Worm (Caenorhabditis elegans): ENCODE measurements around the gene grl-30.
"Not testable (repeated sequence)": the region's sequence is repeated elsewhere in the genome, so short reads cannot be mapped to it uniquely, and the experiment has no call there.

grl-30 gene

DNA sequence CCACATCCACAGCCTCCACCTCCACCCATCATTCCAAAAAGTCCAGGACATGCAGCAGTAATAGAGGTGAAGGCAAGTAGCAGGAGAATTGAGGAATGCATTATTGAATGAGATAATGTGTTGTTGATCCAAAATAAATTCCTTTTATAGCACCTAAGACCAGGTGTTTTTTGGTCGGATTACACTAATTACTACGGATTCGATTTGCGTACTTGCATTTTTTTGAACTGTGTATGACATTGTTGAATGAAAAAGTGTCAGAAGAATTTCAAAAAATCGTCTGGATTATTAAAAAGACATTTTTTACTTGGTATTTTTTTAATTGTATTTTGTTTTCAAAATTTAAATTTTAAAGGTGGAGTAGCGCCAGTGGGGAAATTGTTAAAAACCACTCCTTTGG, 4.3 kb upstream of the grl-30 start, which contains the start of gene grl-28:
Gene grl-28, minus strand, starts transcription at position 101 of the 400 bp plus-strand sequence.
- TF ChIP-seq hmbx-1 (tag; optimal IDR thresholded peaks at IDR 0.05) (no peak), aly-1 (tag; optimal IDR thresholded peaks at IDR 0.05) (no peak), hnd-1 (tag; optimal IDR thresholded peaks at IDR 0.05) (no peak), hmg-4 (GFP tag; optimal IDR thresholded peaks at IDR 0.05) (no peak), ceh-36 (tag; optimal IDR thresholded peaks at IDR 0.05) (no peak), ama-1 (optimal IDR thresholded peaks at IDR 0.05) (no peak), tbx-37 (GFP tag; conservative IDR thresholded peaks at IDR 0.05) (no peak), F13C5.2 (tag; optimal IDR thresholded peaks at IDR 0.05) (no peak), ets-7 (tag; optimal IDR thresholded peaks at IDR 0.05) (no peak), sea-1 (GFP tag; conservative IDR thresholded peaks at IDR 0.05) (no peak), pes-1 (GFP tag; IDR thresholded peaks at IDR 0.05) (no peak), B0310.2 (tag; optimal IDR thresholded peaks at IDR 0.05) (no peak)

DNA sequence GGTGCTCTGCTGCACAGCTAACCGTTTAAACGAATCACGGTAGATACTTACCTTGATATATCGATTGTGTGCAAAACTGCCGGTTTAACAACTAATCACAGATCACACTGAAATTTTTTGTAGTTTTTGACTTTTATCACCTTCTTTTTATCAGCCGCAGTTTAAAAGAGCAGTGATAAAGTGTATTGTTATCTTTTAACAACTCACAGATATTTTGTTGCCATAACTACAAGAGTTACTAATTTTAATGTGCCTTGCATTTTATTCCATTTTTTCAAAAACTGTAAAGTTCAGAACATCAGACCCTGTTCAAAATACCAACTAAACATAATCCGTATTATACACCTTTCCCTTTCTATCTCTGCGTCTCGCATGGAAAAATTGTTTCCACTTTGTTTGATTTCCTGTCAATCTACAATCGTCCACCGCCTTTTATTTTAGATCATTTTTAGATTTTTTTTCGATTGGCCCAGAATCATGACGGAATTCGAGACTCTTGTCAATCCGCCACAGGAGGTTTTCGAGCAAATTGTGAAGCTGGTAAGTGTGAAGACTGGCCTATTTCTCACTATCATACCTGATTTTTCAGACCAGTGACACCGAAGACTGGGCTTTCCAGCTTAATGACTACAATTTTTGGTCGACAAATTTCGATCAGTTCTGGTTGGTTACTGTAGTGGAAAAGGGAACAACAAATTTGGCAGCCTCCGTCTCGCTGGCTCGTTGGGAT, 3.2 kb upstream of the grl-30 start, which contains the start of gene T24A6.20:
Gene T24A6.20, plus strand, starts transcription at position 395 of the 730 bp plus-strand sequence.
- no peak for TF ChIP-seq ceh-13 (GFP tag; optimal IDR thresholded peaks at IDR 0.05)
- no peak for TF ChIP-seq sea-1 (GFP tag; conservative IDR thresholded peaks at IDR 0.05)
- no peak for TF ChIP-seq aly-1 (tag; optimal IDR thresholded peaks at IDR 0.05)
- TF ChIP-seq flt-1 (GFP tag; IDR thresholded peaks at IDR 0.05): no peak

DNA sequence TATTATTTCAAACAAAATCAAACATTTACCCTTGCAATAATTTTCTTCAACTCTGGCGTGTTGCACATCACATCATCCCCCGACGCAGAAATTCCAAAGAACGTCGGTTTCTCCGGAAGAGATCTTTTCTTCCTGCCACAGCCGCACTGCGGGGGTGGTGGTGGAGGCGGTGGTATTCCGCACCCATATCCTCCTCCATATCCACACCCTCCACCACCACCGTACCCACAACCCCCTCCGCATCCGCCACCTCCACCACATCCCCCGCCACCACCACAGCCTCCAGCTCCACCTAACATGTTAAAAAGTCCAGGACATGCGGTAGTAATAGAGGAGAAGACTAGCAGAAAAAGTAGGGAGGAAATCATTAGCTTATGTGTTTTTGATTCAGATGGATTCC, 1.2 kb upstream of the grl-30 start, which contains the start of gene grl-29:
Gene grl-29, minus strand, starts transcription at position 368 of the 400 bp plus-strand sequence.
- no peak for TF ChIP-seq hnd-1 (tag; optimal IDR thresholded peaks at IDR 0.05)
- TF ChIP-seq tbx-11 (GFP tag; IDR thresholded peaks at IDR 0.05): no peak

DNA sequence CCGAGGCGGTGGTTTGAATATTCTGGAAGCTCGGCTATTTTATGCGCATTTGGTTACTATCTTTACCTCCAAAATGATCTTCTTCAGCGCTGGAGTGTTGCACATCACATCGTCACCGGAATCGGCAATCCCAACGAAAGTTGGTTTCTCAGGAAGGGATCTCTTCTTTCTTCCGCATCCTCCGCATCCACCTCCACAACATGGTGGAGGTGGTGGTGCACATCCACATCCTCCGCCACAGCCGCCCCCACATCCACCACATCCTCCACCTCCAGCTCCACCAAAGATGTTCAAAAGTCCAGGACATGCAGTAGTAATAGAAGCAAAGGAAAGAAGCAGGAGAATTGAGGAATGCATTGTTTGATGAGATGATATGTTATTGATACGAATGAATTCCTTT, 1.3 kb downstream of the grl-30 start, which contains the start of gene grl-31:
Gene grl-31, minus strand, starts transcription at position 357 of the 400 bp plus-strand sequence.
- TF ChIP-seq tbx-11 (GFP tag; IDR thresholded peaks at IDR 0.05) (no peak), ama-1 (optimal IDR thresholded peaks at IDR 0.05) (no peak), tra-4 (tag; optimal IDR thresholded peaks at IDR 0.05) (no peak), F13C5.2 (tag; optimal IDR thresholded peaks at IDR 0.05) (no peak), ceh-13 (GFP tag; optimal IDR thresholded peaks at IDR 0.05) (no peak), sea-1 (GFP tag; conservative IDR thresholded peaks at IDR 0.05) (no peak), hmg-4 (GFP tag; optimal IDR thresholded peaks at IDR 0.05) (no peak), ets-7 (tag; optimal IDR thresholded peaks at IDR 0.05) (no peak), flt-1 (GFP tag; IDR thresholded peaks at IDR 0.05) (no peak), aly-1 (tag; optimal IDR thresholded peaks at IDR 0.05) (no peak), hmbx-1 (tag; optimal IDR thresholded peaks at IDR 0.05) (no peak), hnd-1 (tag; optimal IDR thresholded peaks at IDR 0.05) (no peak), B0310.2 (tag; optimal IDR thresholded peaks at IDR 0.05) (no peak), pes-1 (GFP tag; IDR thresholded peaks at IDR 0.05) (no peak), tbx-37 (GFP tag; conservative IDR thresholded peaks at IDR 0.05) (no peak), scrt-1 (GFP tag; IDR thresholded peaks at IDR 0.05) (no peak), ceh-36 (tag; optimal IDR thresholded peaks at IDR 0.05) (no peak)

DNA sequence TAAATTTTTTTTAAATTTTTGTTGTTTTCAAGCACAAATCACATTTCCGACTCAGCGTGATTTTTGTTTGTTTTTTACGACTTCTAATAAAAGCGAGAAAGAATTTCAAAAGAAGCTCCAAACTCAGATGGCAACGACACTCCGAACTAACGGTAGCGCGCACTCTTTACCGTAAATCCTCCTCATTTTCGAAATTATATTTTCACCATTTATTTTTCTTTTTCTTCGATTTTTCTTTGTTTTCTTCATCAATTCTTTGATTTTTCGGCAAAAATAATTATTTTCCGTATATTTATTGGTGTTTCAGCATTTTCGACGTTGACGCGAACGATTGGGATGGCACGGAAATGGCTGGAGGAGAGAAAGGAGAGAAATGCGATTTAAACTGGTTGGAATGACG, 2.7 kb downstream of the grl-30 start, which contains the start of gene T24A6.1:
Gene T24A6.1, plus strand, starts transcription at position 301 of the 400 bp plus-strand sequence.
- TF ChIP-seq aly-1 (tag; optimal IDR thresholded peaks at IDR 0.05); ceh-13 (GFP tag; optimal IDR thresholded peaks at IDR 0.05); F13C5.2 (tag; optimal IDR thresholded peaks at IDR 0.05): not testable (repeated sequence)

DNA sequence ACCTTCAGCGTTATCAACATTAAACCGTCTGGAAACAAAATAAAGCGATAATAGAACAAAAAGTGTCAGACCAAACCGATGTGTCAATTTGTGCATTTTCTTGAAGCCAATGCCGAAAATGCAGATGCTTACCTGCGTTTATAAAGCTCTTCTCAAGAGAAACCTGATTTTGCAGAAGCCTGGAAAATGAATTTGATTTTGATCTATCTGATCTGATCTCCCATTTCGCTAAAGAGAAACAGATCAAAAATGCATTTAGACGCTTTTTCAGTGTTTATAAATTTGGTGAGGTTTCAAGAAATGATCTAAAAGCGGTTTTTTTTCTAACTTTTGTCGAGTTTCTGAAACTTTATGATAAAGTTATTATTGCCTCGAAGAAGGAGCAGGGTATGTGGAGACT, 6.7 kb downstream of the grl-30 start, which contains the start of gene T24A6.16:
Gene T24A6.16, minus strand, starts transcription at position 101 of the 400 bp plus-strand sequence.
- TF ChIP-seq scrt-1 (GFP tag; IDR thresholded peaks at IDR 0.05); tbx-11 (GFP tag; IDR thresholded peaks at IDR 0.05); hnd-1 (tag; optimal IDR thresholded peaks at IDR 0.05): not testable (repeated sequence)

DNA sequence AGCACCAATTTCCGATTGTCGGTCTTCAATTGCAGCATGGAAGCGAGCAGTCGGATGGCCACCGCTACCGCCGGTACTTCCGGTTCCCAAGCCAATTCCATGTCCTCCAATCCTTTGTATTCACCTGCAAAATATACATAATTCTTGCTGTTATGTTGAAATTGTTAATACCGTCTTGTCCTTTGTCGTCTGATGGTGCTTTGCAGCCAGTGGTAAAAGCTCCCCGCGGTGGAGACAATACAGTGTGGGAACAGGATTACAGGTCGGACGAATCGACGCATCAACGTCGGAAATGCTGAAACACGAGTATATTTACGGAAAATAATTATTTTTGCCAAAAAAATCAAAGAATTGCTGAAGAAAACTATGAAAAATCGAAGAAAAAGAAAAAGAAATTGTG, 8.2 kb downstream of the grl-30 start, which contains the start of gene T24A6.17:
Gene T24A6.17, minus strand, starts transcription at position 101 of the 400 bp plus-strand sequence.
- not testable (repeated sequence) for TF ChIP-seq B0310.2, F13C5.2, hmbx-1 (tag; optimal IDR thresholded peaks at IDR 0.05)

DNA sequence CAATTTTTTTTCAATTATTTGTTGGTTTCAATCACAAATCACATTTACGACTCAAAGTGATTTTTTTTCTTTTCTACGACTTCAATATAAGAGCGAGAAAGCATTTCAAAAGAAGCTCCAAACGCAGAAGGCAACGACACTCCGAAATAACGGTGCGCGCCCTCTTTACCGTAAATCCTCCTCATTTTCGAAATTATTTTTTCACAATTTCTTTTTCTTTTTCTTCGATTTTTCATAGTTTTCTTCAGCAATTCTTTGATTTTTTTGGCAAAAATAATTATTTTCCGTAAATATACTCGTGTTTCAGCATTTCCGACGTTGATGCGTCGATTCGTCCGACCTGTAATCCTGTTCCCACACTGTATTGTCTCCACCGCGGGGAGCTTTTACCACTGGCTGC, 14.6 kb downstream of the grl-30 start, which contains the start of gene F40C5.2:
Gene F40C5.2, plus strand, starts transcription at position 301 of the 400 bp plus-strand sequence.
- TF ChIP-seq hnd-1 (tag; optimal IDR thresholded peaks at IDR 0.05); hmg-4 (GFP tag; optimal IDR thresholded peaks at IDR 0.05); ceh-13 (GFP tag; optimal IDR thresholded peaks at IDR 0.05): not testable (repeated sequence)

DNA sequence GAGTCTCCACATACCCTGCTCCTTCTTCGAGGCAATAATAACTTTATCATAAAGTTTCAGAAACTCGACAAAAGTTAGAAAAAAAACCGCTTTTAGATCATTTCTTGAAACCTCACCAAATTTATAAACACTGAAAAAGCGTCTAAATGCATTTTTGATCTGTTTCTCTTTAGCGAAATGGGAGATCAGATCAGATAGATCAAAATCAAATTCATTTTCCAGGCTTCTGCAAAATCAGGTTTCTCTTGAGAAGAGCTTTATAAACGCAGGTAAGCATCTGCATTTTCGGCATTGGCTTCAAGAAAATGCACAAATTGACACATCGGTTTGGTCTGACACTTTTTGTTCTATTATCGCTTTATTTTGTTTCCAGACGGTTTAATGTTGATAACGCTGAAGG, 16.3 kb downstream of the grl-30 start, which contains the start of gene F40C5.1:
Gene F40C5.1, plus strand, starts transcription at position 301 of the 400 bp plus-strand sequence.
- not testable (repeated sequence) for TF ChIP-seq hmbx-1 (tag; optimal IDR thresholded peaks at IDR 0.05); sea-1 (GFP tag; conservative IDR thresholded peaks at IDR 0.05); ceh-36 (tag; optimal IDR thresholded peaks at IDR 0.05)
